Worm (Caenorhabditis elegans): Measurements from ENCODE around the gene sra-13.

sra-13 gene

ce11 chrII:8442176-8442575 is 34.7 kb downstream of the sra-13 start (continued):
- TF ChIP-seq nhr-237 (tag; optimal IDR thresholded peaks at IDR 0.05): no peak
- peak; percentile 53 for TF ChIP-seq nhr-23 (tag; optimal IDR thresholded peaks at IDR 0.05)
- TF ChIP-seq mml-1 (tag; optimal IDR thresholded peaks at IDR 0.05): no peak
- TF ChIP-seq ZK546.5 (tag; optimal IDR thresholded peaks at IDR 0.05): no peak
- TF ChIP-seq pqm-1 (tag; optimal IDR thresholded peaks at IDR 0.05): no peak
- no peak for TF ChIP-seq nhr-28 (tag; optimal IDR thresholded peaks at IDR 0.05)
- TF ChIP-seq unc-39 (tag; optimal IDR thresholded peaks at IDR 0.05): no peak
- TF ChIP-seq lsy-12 (tag; optimal IDR thresholded peaks at IDR 0.05): no peak
- peak; percentile 78 for TF ChIP-seq hmg-11 (tag; optimal IDR thresholded peaks at IDR 0.05)
- TF ChIP-seq nhr-11 (tag; optimal IDR thresholded peaks at IDR 0.05): no peak
- peak; percentile 27 for TF ChIP-seq nhr-25 (tag; optimal IDR thresholded peaks at IDR 0.05)

- TF ChIP-seq nhr-23 (tag; optimal IDR thresholded peaks at IDR 0.05): no peak
- no peak for TF ChIP-seq pqm-1 (tag; optimal IDR thresholded peaks at IDR 0.05)
- no peak for TF ChIP-seq ceh-9 (tag; optimal IDR thresholded peaks at IDR 0.05)
- TF ChIP-seq nhr-25 (tag; optimal IDR thresholded peaks at IDR 0.05): no peak
- TF ChIP-seq lin-15B (tag; optimal IDR thresholded peaks at IDR 0.05): no peak
- no peak for TF ChIP-seq elt-1 (tag; optimal IDR thresholded peaks at IDR 0.05)
- no peak for TF ChIP-seq zag-1 (tag; optimal IDR thresholded peaks at IDR 0.05)
- no peak for TF ChIP-seq egl-5 (tag; optimal IDR thresholded peaks at IDR 0.05)
- TF ChIP-seq tbx-2 (tag; optimal IDR thresholded peaks at IDR 0.05): no peak
- TF ChIP-seq nhr-77 (tag; optimal IDR thresholded peaks at IDR 0.05): no peak
- TF ChIP-seq mml-1 (tag; optimal IDR thresholded peaks at IDR 0.05): no peak
- no peak for TF ChIP-seq jun-1 (tag; optimal IDR thresholded peaks at IDR 0.05)
- TF ChIP-seq elt-3 (tag; optimal IDR thresholded peaks at IDR 0.05): no peak
Measured at ce11 chrII:8442717-8443223, 35.3 kb downstream of the sra-13 start, which contains the start of gene eif-3.G. eif-3.G (plus strand) TSS chrII:8442767.

- TF ChIP-seq fkh-2 (tag; optimal IDR thresholded peaks at IDR 0.05) (no peak), skn-1 (tag; optimal IDR thresholded peaks at IDR 0.05) (no peak), zag-1 (tag; optimal IDR thresholded peaks at IDR 0.05) (no peak), nhr-67 (tag; optimal IDR thresholded peaks at IDR 0.05) (no peak), eor-1 (tag; optimal IDR thresholded peaks at IDR 0.05) (no peak), ceh-9 (tag; optimal IDR thresholded peaks at IDR 0.05) (no peak), fkh-10 (GFP tag; optimal IDR thresholded peaks at IDR 0.05) (no peak), ceh-82 (tag; optimal IDR thresholded peaks at IDR 0.05) (no peak), sea-2 (GFP tag; optimal IDR thresholded peaks at IDR 0.05) (no peak), nhr-77 (tag; optimal IDR thresholded peaks at IDR 0.05) (no peak), nhr-11 (tag; optimal IDR thresholded peaks at IDR 0.05) (no peak), ama-1 (optimal IDR thresholded peaks at IDR 0.05) (no peak), nhr-76 (tag; optimal IDR thresholded peaks at IDR 0.05) (no peak), nhr-28 (tag; optimal IDR thresholded peaks at IDR 0.05) (no peak), egl-27 (tag; optimal IDR thresholded peaks at IDR 0.05) (no peak)
Measured at ce11 chrII:8444007-8444406, 36.5 kb downstream of the sra-13 start, which contains the start of gene evl-20. evl-20 (plus strand) TSS chrII:8444307.

- no peak for TF ChIP-seq ztf-11 (tag; optimal IDR thresholded peaks at IDR 0.05)
Measured at ce11 chrII:8446731-8447130, 39.2 kb downstream of the sra-13 start, which contains the start of gene cut-3. cut-3 (minus strand) TSS chrII:8446831.

ce11 chrII:8449660-8450118 is 42.2 kb downstream of the sra-13 start, which contains the start of gene F22B5.4:
F22B5.4 (plus strand) TSS chrII:8449710.
- no peak for TF ChIP-seq nhr-23 (tag; optimal IDR thresholded peaks at IDR 0.05)
- no peak for TF ChIP-seq ceh-9 (tag; optimal IDR thresholded peaks at IDR 0.05)
- peak; percentile 30 for TF ChIP-seq pqm-1 (tag; optimal IDR thresholded peaks at IDR 0.05)
- no peak for TF ChIP-seq nfya-1 (tag; optimal IDR thresholded peaks at IDR 0.05; ENCODE audit: insufficient read depth)
- no peak for TF ChIP-seq nhr-77 (tag; optimal IDR thresholded peaks at IDR 0.05)
- TF ChIP-seq ceh-28 (tag; optimal IDR thresholded peaks at IDR 0.05): no peak
- peak; percentile 12 for TF ChIP-seq jun-1 (tag; optimal IDR thresholded peaks at IDR 0.05)
- no peak for TF ChIP-seq snpc-4 (tag; optimal IDR thresholded peaks at IDR 0.05)
- no peak for TF ChIP-seq zag-1 (tag; optimal IDR thresholded peaks at IDR 0.05)
- TF ChIP-seq skn-1 (tag; optimal IDR thresholded peaks at IDR 0.05): no peak
- TF ChIP-seq pha-4 (tag; optimal IDR thresholded peaks at IDR 0.05): peak; percentile 55
- TF ChIP-seq nhr-12 (tag; optimal IDR thresholded peaks at IDR 0.05): no peak
- TF ChIP-seq tbx-2 (tag; optimal IDR thresholded peaks at IDR 0.05): no peak
- TF ChIP-seq elt-1 (tag; optimal IDR thresholded peaks at IDR 0.05): no peak
- TF ChIP-seq nhr-237 (tag; optimal IDR thresholded peaks at IDR 0.05): no peak
